Worm (Caenorhabditis elegans) whole organism, L4 larva: ENCODE data around the gene lgc-57.

Experiments
- ceh-20 ChIP-seq: fragments of 200-800 bp; sonication (Bioruptor generic); IDR thresholded peaks from 2 replicates; pipeline ENCODE4 v1.3.6; 2022; ENCODE audit warnings: missing genetic modification reagents, missing genetic modification characterization, missing compliant biosample characterization
- mdl-1 ChIP-seq, 2 experiments: fragments of 150-350 bp in 1 of 2; sonication (generic microtip) in 1 of 2; optimal IDR thresholded peaks; 2 replicates each; lab custom pipeline; 2014 to 2017; ENCODE audit warnings: missing biosample characterization in 2 of 2, missing genetic modification characterization in 2 of 2
- set-16 ChIP-seq: fragments of 200-800 bp; sonication (Bioruptor generic); IDR thresholded peaks from 2 replicates; pipeline ENCODE4 v1.3.6; 2022; ENCODE audit warnings: missing genetic modification reagents, missing genetic modification characterization, missing compliant biosample characterization

DNA sequence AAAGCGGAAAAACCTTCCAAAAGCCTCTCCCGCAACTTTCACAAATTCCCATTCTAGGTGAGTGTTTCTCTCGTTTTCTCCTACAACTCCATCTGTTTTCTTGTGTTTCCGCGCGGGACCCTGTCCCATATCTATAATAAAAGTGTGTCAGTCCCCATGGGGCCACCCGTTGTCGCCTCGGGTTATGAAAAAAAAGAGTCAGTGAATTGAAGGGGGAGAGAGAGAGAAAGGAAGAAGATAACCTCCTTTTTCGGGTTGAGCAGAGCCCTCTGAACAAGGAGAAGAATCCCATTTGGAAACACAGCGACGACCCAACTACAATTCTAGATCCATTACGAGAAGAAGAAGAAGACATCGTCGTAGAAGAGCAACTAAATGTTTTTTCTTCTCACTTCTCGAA, 22.3 kb downstream of the lgc-57 start, which contains the start of gene C09G5.13:
- TF ChIP-seq ceh-20: no peak
- TF ChIP-seq mdl-1 (tag; optimal IDR thresholded peaks at IDR 0.05; lab: Kevin White, UChicago): no peak
- TF ChIP-seq set-16 (GFP tag; lab: Robert Waterston, UW): no peak
